Worm (Caenorhabditis elegans) whole organism, midembryonic: Measurements from ENCODE around the gene C34F11.5.

Experiments
- T22C8.4 ChIP-seq: fragments of 200-800 bp; sonication (Bioruptor generic); IDR thresholded peaks from 2 replicates; pipeline ENCODE4 v1.3.6; 2022; ENCODE audit warnings: missing genetic modification characterization, missing compliant biosample characterization
- cog-1 ChIP-seq: sonication (generic microtip); optimal IDR thresholded peaks from 2 replicates; lab custom pipeline; 2016; ENCODE audit warnings: missing genetic modification characterization, missing compliant biosample characterization
- flt-1 ChIP-seq: fragments of 200-800 bp; sonication (Bioruptor generic); IDR thresholded peaks from 2 replicates; pipeline ENCODE4 v1.3.6; 2022; ENCODE audit warnings: missing genetic modification characterization, missing compliant biosample characterization
- klf-2 ChIP-seq: fragments of 200-800 bp; sonication (Bioruptor generic); conservative IDR thresholded peaks from 2 replicates; pipeline ENCODE4 v1.3.6; 2022; ENCODE audit warnings: missing genetic modification reagents, missing genetic modification characterization, missing compliant biosample characterization
- med-1 ChIP-seq: sonication (generic microtip); optimal IDR thresholded peaks from 2 replicates; lab custom pipeline; 2017; ENCODE audit warnings: missing genetic modification characterization, mild to moderate bottlenecking, missing compliant biosample characterization, antibody characterized with exemption, missing genetic modification reagents; ENCODE audit not compliant: insufficient read depth
- ref-1 ChIP-seq: fragments of 200-800 bp; sonication (Bioruptor generic); conservative IDR thresholded peaks from 2 replicates; pipeline ENCODE4 v1.3.6; 2022; ENCODE audit warnings: missing genetic modification reagents, missing genetic modification characterization, missing compliant biosample characterization
- tab-1 ChIP-seq: fragments of 200-800 bp; sonication (Bioruptor generic); IDR thresholded peaks from 2 replicates; pipeline ENCODE4 v1.3.6; 2022; ENCODE audit warnings: missing genetic modification characterization, missing compliant biosample characterization
- ztf-23 ChIP-seq: fragments of 200-800 bp; sonication (Bioruptor generic); IDR thresholded peaks from 2 replicates; pipeline ENCODE4 v1.3.6; 2022; ENCODE audit warnings: missing genetic modification reagents, missing genetic modification characterization, missing compliant biosample characterization
- ztf-29 ChIP-seq: fragments of 200-800 bp; sonication (Bioruptor generic); IDR thresholded peaks from 2 replicates; pipeline ENCODE4 v1.3.6; 2022; ENCODE audit warnings: missing genetic modification reagents, missing genetic modification characterization, missing compliant biosample characterization

C34F11.5 gene

DNA sequence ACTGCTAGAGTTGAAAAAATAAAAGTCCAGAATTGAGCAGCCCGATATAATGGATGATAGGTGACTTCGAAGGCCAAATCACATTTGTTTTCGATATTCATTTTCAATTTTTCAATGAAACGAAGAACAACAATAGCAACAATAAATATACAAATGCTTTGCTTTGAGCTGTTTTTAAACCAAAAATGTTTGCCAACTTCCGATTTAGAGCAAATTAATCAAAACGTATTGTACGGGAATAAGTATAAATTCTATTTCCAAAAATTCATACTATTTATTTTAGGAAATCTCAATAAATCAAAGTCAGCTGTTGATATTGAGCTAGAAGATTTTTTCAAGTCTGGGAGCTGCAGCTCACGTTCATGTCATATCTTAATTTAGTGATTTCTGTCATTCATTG is 24.7 kb upstream of the C34F11.5 start, which contains the start of gene srb-1:
srb-1 (minus strand) TSS at position 101 of the 400 bp plus-strand sequence.
- TF ChIP-seq ztf-23 (GFP tag; lab: Robert Waterston, UW) (no peak), T22C8.4 (GFP tag; lab: Robert Waterston, UW) (no peak), klf-2 (no peak), ztf-29 (no peak), ref-1 (no peak), flt-1 (GFP tag; lab: Robert Waterston, UW) (no peak), tab-1 (GFP tag; lab: Robert Waterston, UW) (no peak), cog-1 (no peak), med-1 (GFP tag; lab: Kevin White, UChicago) (no peak)

DNA sequence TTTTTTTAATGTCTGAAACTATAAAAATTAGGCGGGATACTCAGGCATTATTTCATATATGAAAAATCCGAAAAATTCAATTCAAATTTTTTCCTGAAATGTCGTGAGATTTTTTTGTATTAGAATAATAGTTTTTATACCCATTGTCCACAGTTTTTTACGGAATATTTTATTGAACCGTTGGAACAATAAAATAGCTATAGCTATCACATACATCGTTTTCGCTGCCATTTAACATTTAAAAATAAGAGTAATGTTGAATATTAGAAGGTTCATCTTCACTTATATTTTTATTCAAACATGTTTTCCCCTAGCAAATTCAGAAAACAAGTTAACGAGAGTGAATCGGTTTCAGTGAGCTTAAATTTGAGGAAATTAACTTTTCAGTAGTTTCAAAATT is 24.0 kb upstream of the C34F11.5 start, which contains the start of gene C27D6.15:
C27D6.15 (plus strand) TSS at position 301 of the 400 bp plus-strand sequence.
- TF ChIP-seq med-1 (GFP tag; lab: Kevin White, UChicago) (no peak), tab-1 (GFP tag; lab: Robert Waterston, UW) (no peak), ztf-29 (no peak), ref-1 (no peak), T22C8.4 (GFP tag; lab: Robert Waterston, UW) (no peak), ztf-23 (GFP tag; lab: Robert Waterston, UW) (no peak), flt-1 (GFP tag; lab: Robert Waterston, UW) (no peak), klf-2 (no peak), cog-1 (no peak)

DNA sequence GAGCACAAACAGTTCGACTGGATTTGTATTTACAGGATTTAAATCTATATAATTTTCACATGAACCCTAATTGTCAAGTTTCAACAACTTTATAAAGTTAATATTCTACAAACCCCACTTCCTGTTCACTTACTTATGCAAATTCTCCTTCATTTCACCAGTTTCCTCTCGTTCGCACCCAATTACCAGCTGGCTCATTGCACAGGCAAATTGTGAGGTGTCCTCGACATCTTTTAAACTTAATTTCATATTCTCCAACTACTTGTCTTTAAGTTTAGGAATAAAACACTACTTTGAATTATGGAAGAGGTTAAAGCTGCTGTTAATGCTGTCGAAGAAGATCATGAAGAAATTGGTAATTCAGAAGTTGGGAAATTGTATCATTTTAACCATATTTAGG is 23.2 kb upstream of the C34F11.5 start, which contains the start of gene C27D6.1:
C27D6.1 (plus strand) TSS at position 301 of the 400 bp plus-strand sequence.
- TF ChIP-seq ztf-23 (GFP tag; lab: Robert Waterston, UW) (no peak), med-1 (GFP tag; lab: Kevin White, UChicago) (no peak), ref-1 (no peak), cog-1 (no peak), klf-2 (no peak), tab-1 (GFP tag; lab: Robert Waterston, UW) (no peak), ztf-29 (no peak), flt-1 (GFP tag; lab: Robert Waterston, UW) (no peak), T22C8.4 (GFP tag; lab: Robert Waterston, UW) (no peak)

DNA sequence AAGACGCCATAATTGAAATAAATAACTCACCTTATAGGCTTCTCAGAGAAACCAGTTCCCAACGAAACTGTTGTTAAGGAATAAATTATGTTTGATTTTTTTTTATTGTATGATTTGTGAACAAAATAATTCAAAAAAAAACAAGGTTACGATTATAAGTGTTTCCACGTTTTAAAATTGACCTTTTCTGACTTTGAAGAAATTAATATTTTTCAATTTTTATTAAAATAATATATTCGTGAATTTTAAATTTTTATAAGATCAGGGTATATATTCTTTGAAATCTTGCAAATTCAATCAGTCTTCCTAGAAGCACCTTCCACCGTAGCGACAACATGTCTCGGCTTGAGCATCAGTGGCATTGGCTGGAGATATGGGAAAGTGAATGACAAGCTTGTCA is 21.2 kb upstream of the C34F11.5 start, which contains the start of gene C27D6.3:
C27D6.3 (minus strand) TSS at position 101 of the 400 bp plus-strand sequence.
- TF ChIP-seq T22C8.4 (GFP tag; lab: Robert Waterston, UW) (no peak), flt-1 (GFP tag; lab: Robert Waterston, UW) (no peak), med-1 (GFP tag; lab: Kevin White, UChicago) (no peak), tab-1 (GFP tag; lab: Robert Waterston, UW) (no peak), ztf-23 (GFP tag; lab: Robert Waterston, UW) (no peak), ztf-29 (no peak), ref-1 (no peak), cog-1 (no peak), klf-2 (no peak)

DNA sequence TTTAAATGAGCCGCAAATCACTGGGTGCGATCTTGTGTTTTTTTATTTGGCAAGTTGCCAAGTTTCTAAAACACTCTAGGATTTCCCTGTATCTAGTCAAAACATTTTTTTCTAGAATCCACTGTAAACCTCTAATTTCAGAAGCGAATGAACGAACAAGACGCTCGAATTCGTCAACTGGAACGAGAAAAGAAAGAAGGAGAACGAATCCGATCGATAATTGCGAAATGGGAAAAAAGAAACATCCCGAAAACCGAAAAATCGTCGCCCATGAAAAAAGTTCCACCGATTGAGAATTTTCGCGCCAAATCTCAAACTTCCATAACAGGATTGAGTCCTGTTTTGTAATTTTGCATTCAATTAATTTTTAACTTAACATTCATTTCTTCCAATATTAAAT is 18.7 kb upstream of the C34F11.5 start:
- TF ChIP-seq ztf-23 (GFP tag; lab: Robert Waterston, UW) (no peak), flt-1 (GFP tag; lab: Robert Waterston, UW) (no peak), T22C8.4 (GFP tag; lab: Robert Waterston, UW) (no peak), cog-1 (no peak), ref-1 (no peak), med-1 (GFP tag; lab: Kevin White, UChicago) (no peak), ztf-29 (no peak), klf-2 (no peak)

DNA sequence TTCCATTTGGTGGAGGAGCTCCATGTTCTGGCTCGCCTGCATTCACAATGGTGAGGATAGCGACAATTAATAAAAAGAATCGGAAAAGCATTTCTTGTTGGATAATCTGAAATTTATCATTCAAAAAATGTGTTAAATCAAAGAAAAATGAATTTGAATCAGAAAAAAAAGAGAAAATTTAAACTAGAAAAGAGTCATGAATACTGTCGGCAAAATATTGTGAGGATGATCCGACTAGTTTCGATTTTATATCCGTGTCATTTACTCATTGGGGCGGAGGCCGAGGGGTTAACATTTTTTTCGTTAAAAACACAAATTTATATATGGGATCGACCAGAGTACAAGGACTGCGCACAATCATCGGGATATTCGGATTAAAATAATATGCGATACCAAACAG is 17.7 kb upstream of the C34F11.5 start, which contains the start of gene C27D6.12:
C27D6.12 (minus strand) TSS at position 101 of the 400 bp plus-strand sequence.
- no peak for TF ChIP-seq cog-1
- TF ChIP-seq ztf-29, result no peak
- no peak for TF ChIP-seq klf-2
- TF ChIP-seq T22C8.4 (GFP tag; lab: Robert Waterston, UW), result no peak
- no peak for TF ChIP-seq med-1 (GFP tag; lab: Kevin White, UChicago)
- no peak for TF ChIP-seq ref-1
- no peak for TF ChIP-seq tab-1 (GFP tag; lab: Robert Waterston, UW)
- no peak for TF ChIP-seq ztf-23 (GFP tag; lab: Robert Waterston, UW)
- no peak for TF ChIP-seq flt-1 (GFP tag; lab: Robert Waterston, UW)

DNA sequence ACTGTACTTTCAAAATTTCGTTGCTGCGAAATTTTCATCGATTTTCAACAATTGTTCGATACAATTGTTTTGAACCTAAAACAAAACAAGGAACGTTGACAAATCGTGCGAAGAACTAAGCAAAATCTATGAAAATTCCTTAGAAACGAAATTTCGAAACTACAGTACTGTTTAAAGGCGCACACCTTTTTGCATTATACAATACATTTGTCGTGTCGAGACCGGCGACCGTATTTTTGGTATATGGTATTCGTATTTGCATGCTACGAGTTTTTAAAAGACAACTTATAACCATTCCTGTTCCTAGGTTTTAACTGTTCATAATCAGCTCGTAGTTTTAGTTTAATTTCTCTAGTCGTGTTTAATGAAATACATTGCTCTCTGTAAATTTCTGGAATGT is 17.0 kb upstream of the C34F11.5 start:
- TF ChIP-seq cog-1 (no peak), ref-1 (no peak), flt-1 (GFP tag; lab: Robert Waterston, UW) (no peak), klf-2 (no peak), ztf-23 (GFP tag; lab: Robert Waterston, UW) (no peak), tab-1 (GFP tag; lab: Robert Waterston, UW) (no peak), T22C8.4 (GFP tag; lab: Robert Waterston, UW) (no peak), med-1 (GFP tag; lab: Kevin White, UChicago) (no peak), ztf-29 (no peak)

DNA sequence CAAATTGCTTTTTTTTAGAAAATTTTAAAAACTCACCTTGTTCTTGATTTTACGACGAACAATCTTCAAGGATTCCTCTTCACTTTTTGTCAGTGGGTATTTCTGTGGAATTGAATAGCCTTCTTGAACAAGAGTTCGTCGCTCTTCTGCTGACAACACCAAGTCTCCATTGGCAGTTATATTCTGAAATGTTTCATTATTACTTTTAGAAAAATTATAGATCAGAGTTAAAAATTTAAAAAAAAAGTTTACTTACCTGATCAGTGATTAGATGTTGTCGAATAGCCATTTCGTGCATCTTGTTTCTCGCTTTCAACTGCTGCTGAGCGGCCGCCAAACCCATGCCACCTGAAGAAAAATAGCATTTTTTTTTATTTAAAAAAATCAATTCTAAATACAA is 15.3 kb upstream of the C34F11.5 start:
- TF ChIP-seq ztf-23 (GFP tag; lab: Robert Waterston, UW) (no peak), flt-1 (GFP tag; lab: Robert Waterston, UW) (no peak), tab-1 (GFP tag; lab: Robert Waterston, UW) (no peak), ref-1 (no peak), cog-1 (no peak), ztf-29 (no peak), T22C8.4 (GFP tag; lab: Robert Waterston, UW) (no peak), klf-2 (no peak), med-1 (GFP tag; lab: Kevin White, UChicago) (no peak)

DNA sequence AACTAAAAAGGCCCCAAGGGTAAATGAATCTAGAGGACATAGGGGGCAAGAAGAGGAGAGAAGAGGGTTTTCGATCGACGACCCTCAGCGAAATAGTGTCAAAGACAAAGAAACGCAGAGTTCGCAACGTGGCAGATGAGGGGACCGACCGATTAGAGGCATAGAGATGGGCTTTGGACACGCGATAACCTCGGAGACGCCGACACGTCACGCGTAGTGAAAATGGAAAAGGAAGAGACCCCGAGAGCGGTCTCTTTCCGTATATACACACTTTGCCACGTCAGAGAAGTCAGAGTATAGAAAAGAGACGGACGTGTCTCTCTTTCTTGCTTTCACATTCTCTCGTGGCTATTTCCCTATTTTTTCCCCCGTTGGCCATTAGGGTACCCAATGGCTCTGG is 14.1 kb upstream of the C34F11.5 start:
- TF ChIP-seq ref-1 (no peak), tab-1 (GFP tag; lab: Robert Waterston, UW) (no peak), T22C8.4 (GFP tag; lab: Robert Waterston, UW) (no peak), ztf-29 (no peak), cog-1 (peak; percentile 53), klf-2 (no peak), ztf-23 (GFP tag; lab: Robert Waterston, UW) (no peak), med-1 (GFP tag; lab: Kevin White, UChicago) (peak; percentile 10), flt-1 (GFP tag; lab: Robert Waterston, UW) (peak; percentile 68; the same call in 1 of the 2 replicates)

DNA sequence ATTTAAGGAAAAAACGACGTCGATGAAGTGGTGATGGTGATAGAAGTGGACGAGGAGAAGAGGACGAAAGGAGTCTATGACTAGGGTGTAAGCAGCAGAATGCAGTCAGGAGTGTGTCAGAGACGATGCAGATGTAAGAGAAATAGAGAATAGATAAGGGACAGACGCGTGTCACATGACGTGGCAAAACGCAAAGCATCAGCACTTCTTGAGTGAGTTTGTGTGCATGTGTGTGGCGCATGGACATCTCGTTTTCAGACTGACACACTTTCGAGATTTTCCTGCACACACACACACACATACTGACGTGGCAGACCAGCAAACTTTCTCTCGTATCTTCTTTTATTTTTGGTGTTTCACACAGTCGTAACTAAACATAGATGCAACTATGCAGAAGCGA is 13.2 kb upstream of the C34F11.5 start:
- TF ChIP-seq tab-1 (GFP tag; lab: Robert Waterston, UW) (no peak), ref-1 (no peak), T22C8.4 (GFP tag; lab: Robert Waterston, UW) (no peak), flt-1 (GFP tag; lab: Robert Waterston, UW) (no peak; the same call in 1 of the 2 replicates), med-1 (GFP tag; lab: Kevin White, UChicago) (no peak), klf-2 (no peak), ztf-23 (GFP tag; lab: Robert Waterston, UW) (no peak)
